Fruit fly (Drosophila melanogaster): ENCODE results near the gene CG6912.
A peak's percentile ranks its signal among the peaks of the same experiment; 100 is the strongest.

CG6912 gene

DNA sequence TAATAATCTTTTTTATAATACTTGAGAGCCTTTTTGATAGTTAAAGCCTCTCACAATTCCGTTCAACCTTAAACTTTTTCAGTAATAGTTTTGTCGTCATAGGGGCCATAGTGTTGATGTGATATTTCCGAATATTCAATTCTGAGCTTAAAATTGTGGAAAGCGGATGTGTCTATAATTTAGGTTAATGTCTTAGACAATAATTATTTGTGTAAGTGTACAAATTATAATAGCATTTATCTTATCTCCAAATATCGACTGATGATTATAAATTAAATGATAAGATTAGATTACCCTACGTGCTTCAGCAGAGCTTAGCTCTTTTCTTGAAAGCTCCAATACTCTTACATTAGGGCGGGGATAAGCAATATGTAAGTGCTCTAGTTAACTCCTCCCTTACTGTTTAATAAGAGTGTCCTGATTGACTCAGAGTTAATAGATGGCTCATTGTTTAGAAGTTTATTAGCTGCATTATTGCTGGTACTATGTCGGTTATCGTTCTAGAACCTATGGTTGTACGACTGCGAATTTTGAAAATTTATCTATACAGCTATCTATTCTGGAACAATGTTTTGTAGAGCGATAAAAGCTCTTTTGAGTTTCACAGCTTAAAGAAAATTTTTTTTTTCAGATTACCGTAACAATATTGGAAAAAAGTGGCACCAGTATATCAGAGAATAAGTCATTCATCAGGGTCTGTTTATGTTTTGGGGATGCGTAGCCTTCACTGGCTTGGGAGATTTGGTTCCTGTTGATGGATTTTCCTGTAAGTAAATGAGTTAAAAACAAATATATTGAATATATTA, 2.4 kb upstream of the CG6912 start:
- no peak for TF ChIP-seq pan (optimal IDR thresholded peaks at IDR 0.05)
- TF ChIP-seq usp (GFP tag; optimal IDR thresholded peaks at IDR 0.05): no peak
- no peak for TF ChIP-seq CG8478 (optimal IDR thresholded peaks at IDR 0.05)
- no peak for TF ChIP-seq psq (optimal IDR thresholded peaks at IDR 0.05)
- TF ChIP-seq EcR (GFP tag; optimal IDR thresholded peaks at IDR 0.05): no peak
- TF ChIP-seq Dll (optimal IDR thresholded peaks at IDR 0.05): no peak

DNA sequence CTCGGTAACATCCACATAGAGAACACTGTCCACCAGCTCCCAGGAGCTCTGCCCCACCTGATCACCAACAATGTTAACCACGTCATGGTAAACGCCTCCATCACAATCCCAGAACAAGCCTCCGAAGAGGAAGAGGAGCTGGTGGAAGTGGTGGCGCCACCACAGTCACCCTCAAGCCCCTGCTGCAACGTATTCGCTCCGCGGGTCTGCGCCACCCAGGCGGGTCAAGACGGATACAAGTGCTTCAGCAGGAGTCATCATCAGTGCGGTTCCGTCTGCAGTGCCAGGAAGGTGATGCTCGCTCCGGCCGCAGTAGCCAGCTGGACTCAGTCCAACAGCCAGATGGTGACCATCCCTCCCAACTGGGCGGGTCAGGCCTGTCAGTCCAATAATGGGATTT, 1.4 kb upstream of the CG6912 start:
- TF ChIP-seq usp (GFP tag; optimal IDR thresholded peaks at IDR 0.05) (no peak), EcR (GFP tag; optimal IDR thresholded peaks at IDR 0.05) (no peak), pan (optimal IDR thresholded peaks at IDR 0.05) (no peak), CG8478 (optimal IDR thresholded peaks at IDR 0.05) (no peak), Dll (optimal IDR thresholded peaks at IDR 0.05) (no peak)

dm6 chr3R:15136015-15136414, 789 bp downstream of the CG6912 start:
- TF ChIP-seq psq (optimal IDR thresholded peaks at IDR 0.05) (no peak), EcR (GFP tag; optimal IDR thresholded peaks at IDR 0.05) (no peak), CG8478 (optimal IDR thresholded peaks at IDR 0.05) (no peak), Dll (optimal IDR thresholded peaks at IDR 0.05) (no peak), usp (GFP tag; optimal IDR thresholded peaks at IDR 0.05) (no peak), pan (optimal IDR thresholded peaks at IDR 0.05) (no peak)

- TF ChIP-seq Dll (optimal IDR thresholded peaks at IDR 0.05) (peak; percentile 1), psq (optimal IDR thresholded peaks at IDR 0.05) (no peak)
Observed at dm6 chr3R:15131677-15132076, 5.1 kb downstream of the CG6912 start, which contains the start of gene CG42788. Gene CG42788, minus strand, starts transcription at chr3R:15131926.

- TF ChIP-seq usp (GFP tag; optimal IDR thresholded peaks at IDR 0.05) (no peak), EcR (GFP tag; optimal IDR thresholded peaks at IDR 0.05) (no peak), psq (optimal IDR thresholded peaks at IDR 0.05) (no peak), pan (optimal IDR thresholded peaks at IDR 0.05) (no peak), Dll (optimal IDR thresholded peaks at IDR 0.05) (no peak), CG8478 (optimal IDR thresholded peaks at IDR 0.05) (no peak)
Observed at dm6 chr3R:15130873-15131272, 5.9 kb downstream of the CG6912 start.

DNA sequence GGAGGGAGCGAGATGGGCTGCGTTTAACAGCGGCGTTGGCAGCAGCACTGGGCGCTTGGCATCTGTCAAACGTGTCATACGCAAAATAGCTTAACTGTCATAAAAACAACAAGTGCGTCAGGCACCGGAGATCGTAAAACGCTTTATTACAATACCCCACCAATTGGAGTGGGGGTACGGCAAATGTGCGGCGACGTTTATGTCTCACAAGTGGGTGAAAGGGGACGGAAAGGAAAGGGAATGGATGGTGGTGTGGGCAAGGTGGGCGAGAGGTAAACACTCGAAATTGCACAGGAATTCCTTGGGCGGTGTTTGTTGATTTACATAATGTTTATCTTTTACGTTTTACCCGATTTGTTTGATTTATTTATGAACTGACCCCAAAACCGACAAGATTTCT, 6.8 kb downstream of the CG6912 start:
- TF ChIP-seq CG8478 (optimal IDR thresholded peaks at IDR 0.05) (no peak), usp (GFP tag; optimal IDR thresholded peaks at IDR 0.05) (no peak), psq (optimal IDR thresholded peaks at IDR 0.05) (no peak), EcR (GFP tag; optimal IDR thresholded peaks at IDR 0.05) (no peak), pan (optimal IDR thresholded peaks at IDR 0.05) (no peak), Dll (optimal IDR thresholded peaks at IDR 0.05) (no peak)

DNA sequence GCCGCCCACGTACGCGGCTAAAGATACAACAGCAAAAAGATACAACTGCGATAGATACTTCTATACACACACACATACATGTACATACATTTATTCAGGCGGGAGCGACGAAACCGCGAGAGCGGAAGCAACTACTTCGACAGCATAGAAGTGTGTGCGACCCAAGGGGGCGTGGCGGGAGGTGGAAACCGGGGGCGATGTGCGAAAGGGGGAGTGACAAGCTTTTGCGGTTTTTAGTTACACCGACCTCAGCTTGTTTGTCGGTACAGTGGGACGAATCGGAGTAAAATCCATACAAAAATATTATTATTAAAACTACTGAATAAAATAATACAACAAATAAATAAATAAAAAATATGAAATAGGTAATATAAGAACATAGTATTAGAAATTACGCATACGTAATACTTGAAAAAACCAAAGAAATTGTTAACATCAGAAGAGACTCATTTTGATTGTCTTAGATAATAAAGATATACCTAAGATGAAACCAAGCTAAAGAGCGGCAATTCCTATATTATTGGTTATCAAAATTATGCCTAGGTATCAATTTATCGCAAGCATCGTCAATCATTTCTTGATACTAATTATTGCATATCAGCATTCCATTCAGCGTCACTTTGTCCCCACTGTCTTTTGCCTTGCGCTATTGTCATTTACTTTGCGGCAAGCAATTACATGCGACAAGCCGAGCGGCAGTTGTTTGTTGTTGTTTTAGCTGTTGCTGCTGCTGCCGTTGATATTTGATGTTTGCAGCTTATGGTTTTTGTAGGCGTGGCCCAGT, 8.0 kb downstream of the CG6912 start:
- no peak for TF ChIP-seq CG8478 (optimal IDR thresholded peaks at IDR 0.05)
- TF ChIP-seq EcR (GFP tag; optimal IDR thresholded peaks at IDR 0.05): no peak
- no peak for TF ChIP-seq psq (optimal IDR thresholded peaks at IDR 0.05)
- TF ChIP-seq pan (optimal IDR thresholded peaks at IDR 0.05): no peak
- no peak for TF ChIP-seq Dll (optimal IDR thresholded peaks at IDR 0.05)
- no peak for TF ChIP-seq usp (GFP tag; optimal IDR thresholded peaks at IDR 0.05)

dm6 chr3R:15128060-15128459, 8.7 kb downstream of the CG6912 start:
- TF ChIP-seq Dll (optimal IDR thresholded peaks at IDR 0.05): no peak

dm6 chr3R:15125796-15126195, 11.0 kb downstream of the CG6912 start:
- TF ChIP-seq psq (optimal IDR thresholded peaks at IDR 0.05): no peak
- TF ChIP-seq usp (GFP tag; optimal IDR thresholded peaks at IDR 0.05): no peak
- no peak for TF ChIP-seq pan (optimal IDR thresholded peaks at IDR 0.05)
- no peak for TF ChIP-seq Dll (optimal IDR thresholded peaks at IDR 0.05)
- TF ChIP-seq CG8478 (optimal IDR thresholded peaks at IDR 0.05): no peak

- TF ChIP-seq Dll (optimal IDR thresholded peaks at IDR 0.05): no peak
- no peak for TF ChIP-seq usp (GFP tag; optimal IDR thresholded peaks at IDR 0.05)
- TF ChIP-seq CG8478 (optimal IDR thresholded peaks at IDR 0.05): no peak
- no peak for TF ChIP-seq pan (optimal IDR thresholded peaks at IDR 0.05)
- TF ChIP-seq psq (optimal IDR thresholded peaks at IDR 0.05): no peak
- TF ChIP-seq EcR (GFP tag; optimal IDR thresholded peaks at IDR 0.05): no peak
Observed at dm6 chr3R:15124559-15124958, 12.2 kb downstream of the CG6912 start.

DNA sequence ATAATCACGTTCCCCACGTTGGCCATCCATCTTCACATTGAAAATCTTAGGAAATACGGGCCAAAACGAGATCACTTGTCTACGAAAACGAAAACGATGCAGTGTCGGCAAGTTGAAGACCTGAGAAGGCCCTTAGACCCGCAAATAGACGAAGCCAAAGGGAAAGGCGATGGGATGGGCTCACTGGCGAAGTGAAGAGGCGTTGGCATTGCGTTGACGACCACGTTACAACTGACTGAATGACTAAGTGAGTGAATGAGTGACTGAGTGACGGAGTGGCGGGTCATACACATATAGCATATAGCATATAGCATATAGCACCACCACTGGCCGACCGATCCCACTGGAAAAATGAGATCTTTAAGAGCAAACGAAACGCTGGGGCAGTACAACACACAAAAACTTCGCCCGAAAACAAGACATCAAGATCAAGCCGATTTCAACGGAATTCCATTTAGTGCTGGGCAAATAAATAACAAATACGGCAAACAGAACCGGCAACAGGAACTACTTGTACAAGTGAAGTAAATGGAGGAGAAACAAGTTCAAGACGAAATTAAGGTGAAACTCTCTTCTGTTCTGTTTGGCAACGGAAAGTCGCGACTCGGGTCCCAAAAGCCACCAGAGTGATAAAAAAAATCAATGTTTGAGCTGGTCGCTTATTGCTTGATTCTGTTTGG, 13.6 kb downstream of the CG6912 start:
- TF ChIP-seq psq (optimal IDR thresholded peaks at IDR 0.05) (no peak), Dll (optimal IDR thresholded peaks at IDR 0.05) (no peak), CG8478 (optimal IDR thresholded peaks at IDR 0.05) (no peak)

dm6 chr3R:15121599-15122394, 15.0 kb downstream of the CG6912 start:
- TF ChIP-seq psq (optimal IDR thresholded peaks at IDR 0.05) (no peak), EcR (GFP tag; optimal IDR thresholded peaks at IDR 0.05) (no peak), pan (optimal IDR thresholded peaks at IDR 0.05) (no peak), CG8478 (optimal IDR thresholded peaks at IDR 0.05) (no peak), usp (GFP tag; optimal IDR thresholded peaks at IDR 0.05) (no peak), Dll (optimal IDR thresholded peaks at IDR 0.05) (no peak)

All from whole organism.